Worm (Caenorhabditis elegans): ENCODE measurements around the gene elt-1.

Gene elt-1

DNA sequence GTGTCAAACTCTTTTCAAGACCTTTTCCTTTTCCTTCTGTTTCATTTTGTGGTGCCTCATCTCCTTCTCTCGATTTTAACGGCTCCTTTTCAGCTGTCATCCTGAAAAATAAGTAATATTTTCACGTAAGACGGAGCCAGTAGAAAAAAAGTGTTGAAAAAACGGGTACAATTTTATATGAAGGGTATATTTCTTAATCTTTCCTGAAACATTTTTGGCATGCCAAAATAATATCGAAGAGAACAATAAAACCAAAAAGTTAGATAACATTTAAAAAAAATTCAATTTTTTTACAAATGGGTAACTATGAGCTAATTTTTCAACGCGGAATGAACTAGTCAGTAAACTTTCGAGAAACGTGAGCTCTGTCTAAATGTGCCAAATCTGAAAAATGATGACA lies 13.2 kb upstream of the elt-1 start, which contains the start of gene aat-1:
Gene aat-1, minus strand, starts transcription at position 101 of the 400 bp plus-strand sequence.
- TF ChIP-seq hmg-1.2 (GFP tag; IDR thresholded peaks at IDR 0.05) (no peak), unc-62 (GFP tag; optimal IDR thresholded peaks at IDR 0.05) (no peak), him-1 (tag; optimal IDR thresholded peaks at IDR 0.05) (no peak), akir-1 (GFP tag; optimal IDR thresholded peaks at IDR 0.05) (no peak), sptf-2 (GFP tag; optimal IDR thresholded peaks at IDR 0.05) (no peak), B0035.1 (tag; optimal IDR thresholded peaks at IDR 0.05) (no peak), ztf-28 (GFP tag; IDR thresholded peaks at IDR 0.05) (no peak), B0336.3 (GFP tag; IDR thresholded peaks at IDR 0.05) (no peak), Y67H2A.10 (GFP tag; conservative IDR thresholded peaks at IDR 0.05) (no peak), K12H6.12 (tag; optimal IDR thresholded peaks at IDR 0.05) (no peak), ztf-3 (GFP tag; optimal IDR thresholded peaks at IDR 0.05) (no peak), tbx-9 (tag; optimal IDR thresholded peaks at IDR 0.05; ENCODE audit: borderline replicate concordance) (no peak)

DNA sequence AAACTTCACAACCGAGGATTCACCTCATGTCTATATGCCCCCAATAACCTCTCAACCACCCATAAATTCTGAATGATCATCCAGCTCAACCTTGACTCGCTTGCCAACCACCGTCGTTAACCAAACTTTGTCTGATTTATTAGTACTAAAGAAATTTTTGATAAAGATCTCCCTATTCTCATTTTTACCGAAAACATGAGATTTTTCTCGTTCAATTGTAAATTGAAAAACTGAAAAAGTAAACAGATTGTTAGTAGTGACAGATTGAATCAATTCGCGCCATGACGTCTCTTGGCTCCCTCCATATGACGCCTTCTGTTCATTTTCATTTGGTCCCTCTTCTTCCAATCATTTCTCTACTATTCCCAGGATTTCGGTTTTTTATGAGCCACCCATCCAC lies 6.8 kb upstream of the elt-1 start:
- TF ChIP-seq F23B12.7 (tag; optimal IDR thresholded peaks at IDR 0.05; ENCODE audit: insufficient read depth): no peak
- TF ChIP-seq D2030.7 (GFP tag; IDR thresholded peaks at IDR 0.05): no peak
- no peak for TF ChIP-seq attf-6 (GFP tag; IDR thresholded peaks at IDR 0.05)

DNA sequence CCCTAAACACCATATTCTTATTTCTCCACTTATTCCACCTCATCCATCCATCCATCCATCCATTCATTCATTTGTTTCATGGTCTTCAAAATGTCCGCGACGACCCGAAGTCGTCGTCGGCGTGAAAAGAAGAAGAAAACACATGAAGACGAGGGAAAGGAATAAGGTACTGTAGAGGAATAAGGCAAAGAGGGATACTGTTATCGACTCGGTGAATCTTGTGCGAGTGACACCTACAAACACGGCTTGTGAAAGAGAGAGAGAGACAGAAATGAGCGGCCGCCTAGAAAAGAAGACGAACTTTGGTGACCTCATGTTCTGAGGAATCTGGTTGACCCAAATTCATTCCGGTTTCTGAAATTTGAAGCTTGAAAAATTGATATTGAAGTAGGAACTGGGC lies 5.7 kb upstream of the elt-1 start:
- no peak for TF ChIP-seq B0261.1 (tag; optimal IDR thresholded peaks at IDR 0.05)
- no peak for TF ChIP-seq sptf-2 (GFP tag; optimal IDR thresholded peaks at IDR 0.05)

DNA sequence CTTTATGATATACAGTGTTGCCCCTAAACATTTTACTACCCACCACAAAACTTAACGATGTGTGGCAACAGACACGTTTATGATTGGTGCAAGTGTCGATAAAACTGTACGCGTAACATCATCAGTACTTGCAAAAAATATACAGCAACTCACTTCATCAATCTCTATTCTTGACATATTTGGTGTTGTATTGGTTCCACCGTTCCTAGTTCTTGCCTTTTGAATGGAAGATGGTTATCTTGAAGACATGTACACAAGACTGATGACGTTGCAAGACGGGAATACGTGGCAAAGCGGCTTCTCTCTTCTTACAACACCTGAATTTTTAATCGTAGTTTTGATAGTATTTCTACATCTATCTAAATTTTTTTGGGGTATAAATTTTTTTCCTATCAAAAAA lies 3.9 kb upstream of the elt-1 start:
- no peak for TF ChIP-seq efl-1 (GFP tag; optimal IDR thresholded peaks at IDR 0.05)
- no peak for TF ChIP-seq nhr-90 (tag; optimal IDR thresholded peaks at IDR 0.05)
- TF ChIP-seq ztf-6 (GFP tag; IDR thresholded peaks at IDR 0.05): no peak
- TF ChIP-seq chd-7 (tag; optimal IDR thresholded peaks at IDR 0.05): no peak
- TF ChIP-seq snpc-4 (GFP tag; optimal IDR thresholded peaks at IDR 0.05): no peak
- TF ChIP-seq snpc-4 (tag; optimal IDR thresholded peaks at IDR 0.05): no peak
- TF ChIP-seq ceh-58 (GFP tag; IDR thresholded peaks at IDR 0.05): no peak
- no peak for TF ChIP-seq aptf-2 (GFP tag; conservative IDR thresholded peaks at IDR 0.05)
- TF ChIP-seq zim-3 (tag; optimal IDR thresholded peaks at IDR 0.05): no peak
- TF ChIP-seq egl-44 (GFP tag; IDR thresholded peaks at IDR 0.05): no peak
- no peak for TF ChIP-seq snpc-3.4 (tag; optimal IDR thresholded peaks at IDR 0.05)
- TF ChIP-seq let-607 (tag; optimal IDR thresholded peaks at IDR 0.05): no peak
- TF ChIP-seq nhr-179 (tag; optimal IDR thresholded peaks at IDR 0.05): no peak
- no peak for TF ChIP-seq attf-5 (GFP tag; optimal IDR thresholded peaks at IDR 0.05)
- no peak for TF ChIP-seq rcor-1 (GFP tag; IDR thresholded peaks at IDR 0.05)

DNA sequence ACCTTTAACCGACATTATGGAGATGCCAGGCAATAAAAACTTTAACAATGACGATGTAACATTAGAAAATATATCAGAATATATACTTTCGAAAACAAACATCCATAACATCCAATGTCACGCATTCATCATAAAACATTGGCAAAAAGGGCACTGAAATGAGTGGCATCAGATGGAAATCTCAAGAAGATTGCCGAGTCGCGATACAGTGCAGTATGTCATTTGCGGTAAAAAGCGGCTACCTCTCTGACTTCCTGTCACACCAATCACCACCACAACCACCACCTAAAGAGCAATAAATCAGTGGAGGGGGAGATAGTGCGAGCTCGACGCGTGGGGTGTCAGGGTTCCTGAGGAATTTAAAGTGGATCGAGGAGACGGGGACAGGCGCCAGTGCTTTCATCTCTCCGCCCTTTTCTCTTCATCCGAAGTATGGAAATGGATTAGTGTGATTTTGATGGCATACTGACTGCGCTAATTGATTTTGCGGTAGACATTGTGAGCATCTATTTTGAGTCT lies 1.7 kb upstream of the elt-1 start:
- TF ChIP-seq rec-8 (tag; optimal IDR thresholded peaks at IDR 0.05) (no peak), ZK185.1 (tag; optimal IDR thresholded peaks at IDR 0.05; ENCODE audit: poor library complexity, severe bottlenecking) (no peak), Y53G8AR.9 (GFP tag; conservative IDR thresholded peaks at IDR 0.05) (no peak), egl-44 (GFP tag; IDR thresholded peaks at IDR 0.05) (no peak), efl-1 (GFP tag; optimal IDR thresholded peaks at IDR 0.05) (no peak), C17E4.6 (GFP tag; IDR thresholded peaks at IDR 0.05) (no peak), sdz-38 (tag; optimal IDR thresholded peaks at IDR 0.05) (no peak), somi-1 (GFP tag; optimal IDR thresholded peaks at IDR 0.05) (no peak), let-607 (tag; optimal IDR thresholded peaks at IDR 0.05) (no peak), chd-7 (tag; optimal IDR thresholded peaks at IDR 0.05) (no peak), tbx-9 (tag; optimal IDR thresholded peaks at IDR 0.05; ENCODE audit: borderline replicate concordance) (no peak), F10E7.11 (tag; optimal IDR thresholded peaks at IDR 0.05) (no peak), hrde-1 (tag; optimal IDR thresholded peaks at IDR 0.05; ENCODE audit: borderline replicate concordance) (no peak), mxl-1 (tag; optimal IDR thresholded peaks at IDR 0.05) (no peak)
